Fruit fly (Drosophila melanogaster): Measurements from ENCODE around the gene Frl.

Gene Frl

DNA sequence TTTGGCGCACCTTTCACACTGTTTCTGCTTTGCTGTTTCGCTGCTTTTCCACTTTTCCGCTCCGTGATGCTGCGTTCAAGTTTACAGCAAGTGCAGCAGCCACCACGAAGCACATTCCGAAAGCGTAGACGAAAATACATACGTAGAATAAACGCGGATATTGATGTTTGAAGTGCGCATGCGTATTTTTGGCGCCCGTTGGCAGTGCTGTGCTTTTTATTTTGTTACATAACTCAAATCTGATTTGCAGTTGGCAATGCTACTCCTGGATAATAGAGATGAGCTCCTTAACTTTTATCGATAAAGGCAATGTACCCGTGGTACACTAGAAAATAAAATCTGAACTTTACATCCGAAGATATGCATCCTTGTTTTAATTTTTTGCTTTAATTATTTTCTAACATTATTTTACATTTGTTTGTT, 46.3 kb upstream of the Frl start (continued):
- peak; percentile 9 for TF ChIP-seq pho (GFP tag; optimal IDR thresholded peaks at IDR 0.05)
- peak; percentile 14 for TF ChIP-seq CG8944 (GFP tag; optimal IDR thresholded peaks at IDR 0.05)
- TF ChIP-seq CG11695 (GFP tag; IDR thresholded peaks at IDR 0.05), result peak; percentile 39; the same call in 1 of the 3 replicates
- TF ChIP-seq GATAe (GFP tag; conservative IDR thresholded peaks at IDR 0.05), result no peak
- TF ChIP-seq H2.0 (GFP tag; IDR thresholded peaks at IDR 0.05), result no peak
- peak; percentile 94 for TF ChIP-seq ewg (GFP tag; optimal IDR thresholded peaks at IDR 0.05)
- peak; percentile 66 for TF ChIP-seq YL-1 (GFP tag; optimal IDR thresholded peaks at IDR 0.05)
- peak; percentile 38 for TF ChIP-seq nerfin-1 (tag; optimal IDR thresholded peaks at IDR 0.05)
- TF ChIP-seq CG2120 (GFP tag; optimal IDR thresholded peaks at IDR 0.05), result peak; percentile 45
- no peak for TF ChIP-seq lov (optimal IDR thresholded peaks at IDR 0.05)
- TF ChIP-seq lov (GFP tag; IDR thresholded peaks at IDR 0.05), result peak; percentile 13; the same call in 1 of the 3 replicates
- 0 out of 3 replicates have a peak, but pooled peaks have one; percentile 28 for TF ChIP-seq sr (GFP tag; IDR thresholded peaks at IDR 0.05)
- peak; percentile 43; the same call in 1 of the 2 replicates for TF ChIP-seq Drgx (GFP tag; IDR thresholded peaks at IDR 0.05)
- TF ChIP-seq sob (GFP tag; IDR thresholded peaks at IDR 0.05), result peak; percentile 29; the same call in 1 of the 2 replicates
- TF ChIP-seq Pdp1 (GFP tag; optimal IDR thresholded peaks at IDR 0.05), result peak in 1 of 2 experiments; percentile 100
- no peak for TF ChIP-seq seq (GFP tag; IDR thresholded peaks at IDR 0.05)
- peak; percentile 33 for TF ChIP-seq pzg (GFP tag; optimal IDR thresholded peaks at IDR 0.05)
- 0 out of 3 replicates have a peak, but pooled peaks have one; percentile 18 for TF ChIP-seq tgo (GFP tag; IDR thresholded peaks at IDR 0.05)
- peak; percentile 61 for TF ChIP-seq cg (GFP tag; optimal IDR thresholded peaks at IDR 0.05)
- 0 out of 3 replicates have a peak, but pooled peaks have one; percentile 25 for TF ChIP-seq zfh1 (GFP tag; IDR thresholded peaks at IDR 0.05)
- TF ChIP-seq CG14860 (GFP tag; IDR thresholded peaks at IDR 0.05; ENCODE audit: partially characterized antibody), result no peak
- 0 out of 2 replicates have a peak, but pooled peaks have one; percentile 25 for TF ChIP-seq CG3847 (GFP tag; IDR thresholded peaks at IDR 0.05)
- peak; percentile 1 for TF ChIP-seq CG17359 (tag; optimal IDR thresholded peaks at IDR 0.05)
- peak; percentile 19; the same call in 1 of the 3 replicates for TF ChIP-seq Opbp (GFP tag; IDR thresholded peaks at IDR 0.05; ENCODE audit: partially characterized antibody)
- TF ChIP-seq salm (tag; optimal IDR thresholded peaks at IDR 0.05), result no peak
- 0 out of 2 replicates have a peak, but pooled peaks have one; percentile 6 for TF ChIP-seq CG32767 (GFP tag; IDR thresholded peaks at IDR 0.05)
- TF ChIP-seq Med (GFP tag), result peak; percentile 72
- TF ChIP-seq CG34376 (GFP tag; optimal IDR thresholded peaks at IDR 0.05), result peak; percentile 7
- TF ChIP-seq CG30020 (tag; optimal IDR thresholded peaks at IDR 0.05), result no peak
- TF ChIP-seq CG11247 (GFP tag; IDR thresholded peaks at IDR 0.05), result 0 out of 2 replicates have a peak, but pooled peaks have one; percentile 16
- peak; percentile 51; the same call in 1 of the 3 replicates for TF ChIP-seq ci (GFP tag; IDR thresholded peaks at IDR 0.05)
- no peak for TF ChIP-seq fd64A (GFP tag; optimal IDR thresholded peaks at IDR 0.05)
- TF ChIP-seq Xbp1 (GFP tag; optimal IDR thresholded peaks at IDR 0.05), result no peak
- TF ChIP-seq CG7556 (GFP tag; optimal IDR thresholded peaks at IDR 0.05), result no peak
- TF ChIP-seq CG8924 (tag; optimal IDR thresholded peaks at IDR 0.05), result peak; percentile 26
- TF ChIP-seq row (GFP tag; IDR thresholded peaks at IDR 0.05), result peak; percentile 67
- TF ChIP-seq vvl (GFP tag; IDR thresholded peaks at IDR 0.05), result peak; percentile 7; the same call in 1 of the 2 replicates
- TF ChIP-seq CG13424 (tag; optimal IDR thresholded peaks at IDR 0.05), result peak; percentile 20
- TF ChIP-seq pros (GFP tag; optimal IDR thresholded peaks at IDR 0.05), result no peak
- no peak for TF ChIP-seq CG13123 (GFP tag; optimal IDR thresholded peaks at IDR 0.05)
- TF ChIP-seq CG13287 (GFP tag; IDR thresholded peaks at IDR 0.05; ENCODE audit: partially characterized antibody), result peak; percentile 53; the same call in 1 of the 2 replicates
- no peak for TF ChIP-seq cwo (GFP tag; optimal IDR thresholded peaks at IDR 0.05)
- peak; percentile 95 for TF ChIP-seq CG9215 (GFP tag; IDR thresholded peaks at IDR 0.05)
- TF ChIP-seq CG10366 (GFP tag; IDR thresholded peaks at IDR 0.05), result peak; percentile 17; the same call in 1 of the 2 replicates
- TF ChIP-seq Hr39 (optimal IDR thresholded peaks at IDR 0.05), result no peak
- 0 out of 2 replicates have a peak, but pooled peaks have one; percentile 21 for TF ChIP-seq tna (GFP tag; IDR thresholded peaks at IDR 0.05; ENCODE audit: partially characterized antibody)
- no peak for TF ChIP-seq zf30C (GFP tag; optimal IDR thresholded peaks at IDR 0.05)
